Worm (Caenorhabditis elegans) whole organism, young adult: ENCODE measurements around the gene Y38E10A.28.

Source experiments
- F49E8.2 ChIP-seq: sonication (generic microtip); optimal IDR thresholded peaks from 3 replicates; lab custom pipeline; 2017; ENCODE audit warnings: missing genetic modification characterization, mild to moderate bottlenecking, missing compliant biosample characterization, antibody characterized with exemption, moderate library complexity; ENCODE audit not compliant: insufficient read depth
- lin-26 ChIP-seq: fragments of 200-800 bp; sonication (Bioruptor generic); IDR thresholded peaks from 2 replicates; pipeline ENCODE4 v1.3.6; 2022; ENCODE audit warnings: missing genetic modification reagents, missing genetic modification characterization, missing compliant biosample characterization

DNA sequence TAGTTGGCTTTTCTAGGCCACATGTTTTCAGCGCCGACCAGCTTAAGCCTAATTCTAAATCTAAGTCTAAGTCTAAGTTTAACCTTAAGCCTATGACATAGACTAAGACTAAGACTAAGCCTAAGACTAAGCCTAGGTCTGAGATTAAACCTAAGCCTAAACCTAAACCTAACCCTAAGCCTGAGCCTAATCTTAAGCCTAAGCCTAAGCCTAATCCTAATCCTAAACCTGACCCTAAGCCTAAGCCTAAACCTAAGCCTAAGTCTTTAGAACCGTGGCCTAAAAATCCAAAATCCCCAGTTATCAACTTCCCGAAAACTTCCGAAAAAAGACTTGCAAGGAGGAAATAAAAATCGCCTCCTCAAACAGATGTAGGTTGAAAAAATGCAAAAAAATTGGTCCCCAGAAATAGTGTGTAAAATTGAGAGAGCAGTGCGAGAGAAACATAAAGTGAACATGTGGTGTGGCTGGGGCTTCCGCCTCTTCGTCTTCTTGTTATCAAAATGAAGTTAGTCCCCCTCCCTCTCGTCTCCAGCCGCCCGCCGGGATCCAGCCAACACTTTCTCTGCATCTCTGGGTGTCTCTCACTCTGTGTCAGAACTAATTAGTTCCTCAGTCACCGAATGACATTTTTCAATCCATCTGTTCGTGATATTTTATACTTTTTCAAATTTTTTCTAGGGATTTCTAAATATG, 30.3 kb downstream of the Y38E10A.28 start:
- TF ChIP-seq lin-26: no peak
- TF ChIP-seq F49E8.2 (tag; lab: Kevin White, UChicago): no peak
